Fruit fly (Drosophila melanogaster) whole organism, embryonic: ENCODE data around the gene Pmm2.
A peak's percentile ranks its signal among the peaks of the same experiment; 100 is the strongest.

Experiments
- ATbp ChIP-seq: fragments of 200-800 bp; sonication (Bioruptor generic); optimal IDR thresholded peaks from 2 replicates; lab custom pipeline; 2017; ENCODE audit warnings: missing biosample characterization, mild to moderate bottlenecking, missing genetic modification characterization, missing genetic modification reagents
- Abd-B ChIP-seq: fragments of 200-800 bp; sonication (Bioruptor generic); optimal IDR thresholded peaks from 2 replicates; lab custom pipeline; 2018; ENCODE audit warnings: missing biosample characterization, mild to moderate bottlenecking, missing genetic modification characterization, moderate library complexity
- Bgb ChIP-seq: fragments of 200-800 bp; sonication (Bioruptor generic); IDR thresholded peaks from 2 replicates; pipeline ENCODE4 v1.3.6; 2022; ENCODE audit warnings: missing biosample characterization, missing genetic modification characterization; ENCODE audit not compliant: partially characterized antibody
- CG1233 ChIP-seq: fragments of 200-800 bp; sonication (Bioruptor generic); optimal IDR thresholded peaks from 4 replicates; lab custom pipeline; 2018; ENCODE audit warnings: missing biosample characterization, mild to moderate bottlenecking, missing genetic modification characterization
- CG12942 ChIP-seq: fragments of 200-800 bp; sonication (Bioruptor generic); optimal IDR thresholded peaks from 3 replicates; lab custom pipeline; 2016; ENCODE audit warnings: missing biosample characterization, missing genetic modification characterization
- CG17361 ChIP-seq: fragments of 200-800 bp; sonication (Bioruptor generic); IDR thresholded peaks from 3 replicates; pipeline ENCODE4 v1.3.6; 2022; ENCODE audit warnings: missing biosample characterization, missing genetic modification characterization
- CG17829 ChIP-seq: fragments of 200-800 bp; optimal IDR thresholded peaks from 2 replicates; lab custom pipeline; 2019; ENCODE audit warnings: missing biosample characterization, mild to moderate bottlenecking, missing genetic modification characterization, moderate library complexity
- CG17912 ChIP-seq: fragments of 200-800 bp; sonication (Bioruptor generic); optimal IDR thresholded peaks from 2 replicates; lab custom pipeline; 2018; ENCODE audit warnings: missing biosample characterization, mild to moderate bottlenecking, missing genetic modification characterization
- CG3281 ChIP-seq: fragments of 200-800 bp; sonication (Bioruptor generic); optimal IDR thresholded peaks from 3 replicates; lab custom pipeline; 2017; ENCODE audit warnings: missing biosample characterization, mild to moderate bottlenecking, missing genetic modification characterization
- CG33557 ChIP-seq: fragments of 200-800 bp; sonication (Bioruptor generic); optimal IDR thresholded peaks from 2 replicates; lab custom pipeline; 2019; ENCODE audit warnings: missing biosample characterization, mild to moderate bottlenecking, missing genetic modification characterization, moderate library complexity
- CG3726 ChIP-seq: fragments of 200-800 bp; sonication (Bioruptor generic); IDR thresholded peaks from 3 replicates; pipeline ENCODE4, ENCODE4 v1.3.6; 2022; ENCODE audit warnings: missing biosample characterization, missing genetic modification characterization
- CG43689 ChIP-seq: fragments of 200-800 bp; sonication (Bioruptor generic); IDR thresholded peaks from 2 replicates; pipeline ENCODE4 v1.3.6; 2022; ENCODE audit warnings: missing biosample characterization, missing genetic modification characterization
- CG6854 ChIP-seq: fragments of 200-800 bp; sonication (Bioruptor generic); optimal IDR thresholded peaks from 3 replicates; lab custom pipeline; 2017; ENCODE audit warnings: missing biosample characterization, mild to moderate bottlenecking, missing genetic modification characterization
- CG7745 ChIP-seq: fragments of 200-800 bp; sonication (Bioruptor generic); optimal IDR thresholded peaks from 2 replicates; lab custom pipeline; 2018; ENCODE audit warnings: missing biosample characterization, mild to moderate bottlenecking, missing genetic modification characterization, moderate library complexity
- CG7839 ChIP-seq: fragments of 200-800 bp; sonication (Bioruptor generic); optimal IDR thresholded peaks from 3 replicates; lab custom pipeline; 2018; ENCODE audit warnings: missing biosample characterization, mild to moderate bottlenecking, missing genetic modification characterization, moderate library complexity
- CG8359 ChIP-seq: fragments of 200-800 bp; sonication (Bioruptor generic); optimal IDR thresholded peaks from 2 replicates; lab custom pipeline; 2017; ENCODE audit warnings: missing biosample characterization, mild to moderate bottlenecking, missing genetic modification characterization, borderline replicate concordance
- CTCF ChIP-seq: fragments of 200-800 bp; sonication (Bioruptor generic); optimal IDR thresholded peaks from 2 replicates; lab custom pipeline; 2017; ENCODE audit warnings: missing biosample characterization, mild to moderate bottlenecking, missing genetic modification characterization, moderate library complexity
- H2.0 ChIP-seq: fragments of 200-800 bp; sonication (Bioruptor generic); IDR thresholded peaks from 2 replicates; pipeline ENCODE4 v1.3.6; 2022; ENCODE audit warnings: missing biosample characterization, missing genetic modification characterization
- Hsf ChIP-seq: fragments of 200-800 bp; sonication (Bioruptor generic); optimal IDR thresholded peaks from 3 replicates; lab custom pipeline; 2016; ENCODE audit warnings: missing biosample characterization, missing genetic modification characterization
- Kr ChIP-seq: fragments of 200-800 bp; sonication (Bioruptor generic); optimal IDR thresholded peaks from 2 replicates; lab custom pipeline; 2017; ENCODE audit warnings: missing biosample characterization, mild to moderate bottlenecking, missing genetic modification characterization
- MBD-R2 ChIP-seq: fragments of 200-800 bp; sonication (Bioruptor generic); IDR thresholded peaks from 2 replicates; pipeline ENCODE4 v1.3.6; 2022; ENCODE audit warnings: missing biosample characterization, missing genetic modification characterization
- Mad ChIP-seq: fragments of 200-800 bp; sonication (Bioruptor generic); optimal IDR thresholded peaks from 2 replicates; lab custom pipeline; 2016; ENCODE audit warnings: missing biosample characterization, missing genetic modification characterization
- Med ChIP-seq: fragments of 200-800 bp; sonication (Bioruptor generic); peaks from one replicate; lab custom pipeline; 2016; ENCODE audit warnings: missing biosample characterization, missing genetic modification characterization, mild to moderate bottlenecking, inconsistent platforms, moderate library complexity
- Oli ChIP-seq: fragments of 200-800 bp; sonication (Bioruptor generic); optimal IDR thresholded peaks from 2 replicates; lab custom pipeline; 2018; ENCODE audit warnings: missing biosample characterization, mild to moderate bottlenecking, missing genetic modification characterization, moderate library complexity
- Poxn ChIP-seq: fragments of 200-800 bp; sonication (Bioruptor generic); IDR thresholded peaks from 2 replicates; pipeline ENCODE4 v1.3.6; 2022; ENCODE audit warnings: missing biosample characterization, missing genetic modification characterization
- Tbp ChIP-seq: fragments of >200 bp; optimal IDR thresholded peaks from 2 replicates; lab custom pipeline; 2018; ENCODE audit warnings: missing biosample characterization, missing genetic modification characterization
- Vsx1 ChIP-seq: fragments of 200-800 bp; sonication (Bioruptor generic); optimal IDR thresholded peaks from 2 replicates; lab custom pipeline; 2017; ENCODE audit warnings: missing biosample characterization, mild to moderate bottlenecking, missing genetic modification characterization, missing genetic modification reagents
- al ChIP-seq: fragments of 200-800 bp; sonication (Bioruptor generic); IDR thresholded peaks from 2 replicates; pipeline ENCODE4 v1.3.6; 2022; ENCODE audit warnings: missing biosample characterization, missing genetic modification characterization
- amos ChIP-seq: fragments of 200-800 bp; sonication (Bioruptor generic); IDR thresholded peaks from 2 replicates; pipeline ENCODE4 v1.3.6; 2022; ENCODE audit warnings: missing biosample characterization, missing genetic modification characterization; ENCODE audit not compliant: partially characterized antibody
- bcd ChIP-seq: fragments of 200-800 bp; sonication (Bioruptor generic); optimal IDR thresholded peaks from 2 replicates; lab custom pipeline; 2017; ENCODE audit warnings: missing biosample characterization, mild to moderate bottlenecking, missing genetic modification characterization
- chif ChIP-seq, 2 experiments: fragments of 200-800 bp; sonication (Bioruptor generic); optimal IDR thresholded peaks; 3 replicates each; lab custom pipeline; 2016; ENCODE audit warnings: missing biosample characterization in 2 of 2, missing genetic modification characterization in 2 of 2
- cwo ChIP-seq: fragments of 200-800 bp; sonication (Bioruptor generic); optimal IDR thresholded peaks from 3 replicates; lab custom pipeline; 2017; ENCODE audit warnings: missing biosample characterization, missing genetic modification characterization, mild to moderate bottlenecking, moderate library complexity, missing genetic modification reagents
- dan ChIP-seq: fragments of 200-800 bp; sonication (Bioruptor generic); IDR thresholded peaks from 2 replicates; pipeline ENCODE4 v1.3.6; 2022; ENCODE audit warnings: missing biosample characterization, missing genetic modification characterization
- dati ChIP-seq: fragments of 200-800 bp; sonication (Bioruptor generic); IDR thresholded peaks from 2 replicates; pipeline ENCODE4 v1.3.6; 2022; ENCODE audit warnings: missing biosample characterization, missing genetic modification characterization
- dpn ChIP-seq, 2 experiments: fragments of 200-800 bp; sonication (Bioruptor generic); optimal IDR thresholded peaks; 3 replicates each; lab custom pipeline; 2016; ENCODE audit warnings: missing biosample characterization in 2 of 2, missing genetic modification characterization in 2 of 2
- ems ChIP-seq: fragments of 200-800 bp; sonication (Bioruptor generic); optimal IDR thresholded peaks from 3 replicates; lab custom pipeline; 2016; ENCODE audit warnings: missing biosample characterization, missing genetic modification characterization
- eve ChIP-seq, 2 experiments: fragments of >200 bp; optimal IDR thresholded peaks; 2 replicates each; lab custom pipeline; 2017; ENCODE audit warnings: missing biosample characterization in 2 of 2, missing genetic modification characterization in 2 of 2
- exex ChIP-seq: fragments of 200-800 bp; sonication (Bioruptor generic); optimal IDR thresholded peaks from 4 replicates; lab custom pipeline; 2018; ENCODE audit warnings: missing biosample characterization, mild to moderate bottlenecking, missing genetic modification characterization, moderate library complexity
- ftz-f1 ChIP-seq: fragments of 200-800 bp; sonication (Bioruptor generic); optimal IDR thresholded peaks from 2 replicates; lab custom pipeline; 2016; ENCODE audit warnings: missing biosample characterization, missing genetic modification characterization
- gcm ChIP-seq: fragments of 200-800 bp; sonication (Bioruptor generic); optimal IDR thresholded peaks from 2 replicates; lab custom pipeline; 2019; ENCODE audit warnings: missing biosample characterization, mild to moderate bottlenecking, missing genetic modification characterization, moderate library complexity
- ham ChIP-seq: fragments of 200-800 bp; sonication (Bioruptor generic); IDR thresholded peaks from 2 replicates; pipeline ENCODE4 v1.3.6; 2022; ENCODE audit warnings: missing biosample characterization, missing genetic modification characterization
- ind ChIP-seq: fragments of 200-800 bp; sonication (Bioruptor generic); optimal IDR thresholded peaks from 3 replicates; lab custom pipeline; 2016; ENCODE audit warnings: missing biosample characterization, missing genetic modification characterization
- kni ChIP-seq: fragments of 200-800 bp; sonication (Bioruptor generic); optimal IDR thresholded peaks from 3 replicates; lab custom pipeline; 2017; ENCODE audit warnings: mild to moderate bottlenecking, missing biosample characterization, missing genetic modification reagents, missing genetic modification characterization
- nerfin-1 ChIP-seq: fragments of 200-800 bp; sonication (Bioruptor generic); optimal IDR thresholded peaks from 3 replicates; lab custom pipeline; 2019; ENCODE audit warnings: missing biosample characterization, mild to moderate bottlenecking, missing genetic modification characterization, moderate library complexity
- oc ChIP-seq: fragments of 200-800 bp; sonication (Bioruptor generic); optimal IDR thresholded peaks from 2 replicates; lab custom pipeline; 2018; ENCODE audit warnings: missing biosample characterization, mild to moderate bottlenecking, missing genetic modification characterization, moderate library complexity
- phol ChIP-seq: fragments of 200-800 bp; sonication (Bioruptor generic); optimal IDR thresholded peaks from 3 replicates; lab custom pipeline; 2018; ENCODE audit warnings: missing biosample characterization, mild to moderate bottlenecking, missing genetic modification characterization, moderate library complexity
- row ChIP-seq: fragments of 200-800 bp; sonication (Bioruptor generic); IDR thresholded peaks from 3 replicates; pipeline ENCODE4 v1.3.6; 2022; ENCODE audit warnings: missing biosample characterization, missing genetic modification characterization
- sc ChIP-seq, 3 experiments: fragments of >200 bp in 2 of 3; fragments of 200-800 bp in 1 of 3; sonication (Bioruptor generic) in 1 of 3; optimal IDR thresholded peaks; 2 replicates in 2 of 3; 3 replicates in 1 of 3; lab custom pipeline; 2017; ENCODE audit warnings: mild to moderate bottlenecking in 1 of 3, missing biosample characterization in 1 of 3, missing genetic modification characterization in 1 of 3, missing genetic modification reagents in 1 of 3
- stwl ChIP-seq: fragments of 200-800 bp; sonication (Bioruptor generic); optimal IDR thresholded peaks from 3 replicates; lab custom pipeline; 2018; ENCODE audit warnings: missing biosample characterization, mild to moderate bottlenecking, missing genetic modification characterization, moderate library complexity
- tna ChIP-seq: fragments of 200-800 bp; sonication (Bioruptor generic); IDR thresholded peaks from 2 replicates; pipeline ENCODE4 v1.3.6; 2022; ENCODE audit warnings: missing biosample characterization, missing genetic modification characterization; ENCODE audit not compliant: partially characterized antibody
- vvl ChIP-seq: fragments of 200-800 bp; sonication (Bioruptor generic); IDR thresholded peaks from 2 replicates; pipeline ENCODE4 v1.3.6; 2022; ENCODE audit warnings: missing biosample characterization, missing genetic modification characterization

Gene Pmm2

DNA sequence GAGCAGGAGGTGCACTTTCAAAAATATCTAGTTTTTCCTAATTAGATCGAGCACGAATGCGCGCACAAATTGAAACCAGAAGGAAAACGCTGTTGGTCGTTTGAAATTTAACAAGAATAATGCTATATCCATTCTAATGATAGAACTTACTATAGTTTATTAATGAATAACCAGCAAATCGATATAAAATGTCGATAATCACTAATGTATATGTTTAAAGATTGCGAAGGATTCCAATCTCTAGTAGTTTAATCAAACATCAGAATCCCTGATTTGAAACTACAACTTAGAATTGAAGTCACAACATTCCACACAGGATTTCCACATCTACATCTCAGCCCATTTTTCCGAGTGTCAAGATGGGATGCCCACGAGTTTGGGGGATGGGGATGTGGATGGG, 31.0 kb downstream of the Pmm2 start (continued):
- TF ChIP-seq CG8359 (no peak), Mad (GFP tag; lab: Kevin White, UChicago) (no peak), CG17829 (tag; lab: Kevin White, UChicago) (peak; percentile 34), CG17912 (GFP tag; lab: Kevin White, UChicago) (no peak), Abd-B (GFP tag; lab: Kevin White, UChicago) (no peak), ATbp (GFP tag; lab: Kevin White, UChicago) (no peak), gcm (no peak), CG43689 (no peak), CG33557 (peak; percentile 16), kni (GFP tag; lab: Kevin White, UChicago) (no peak), CG6854 (GFP tag; lab: Kevin White, UChicago) (no peak), ems (GFP tag; lab: Kevin White, UChicago) (no peak), vvl (GFP tag; lab: Robert Waterston, UW) (no peak), row (0 out of 3 replicates have a peak, but pooled peaks have one; percentile 6), dpn (GFP tag; optimal IDR thresholded peaks at IDR 0.05; lab: Kevin White, UChicago) (no peak), MBD-R2 (GFP tag; lab: Robert Waterston, UW) (no peak), chif (GFP tag; optimal IDR thresholded peaks at IDR 0.05; lab: Kevin White, UChicago) (no peak), bcd (GFP tag; lab: Kevin White, UChicago) (peak; percentile 22), oc (tag; lab: Kevin White, UChicago) (no peak), CG7745 (tag; lab: Kevin White, UChicago) (no peak), CG12942 (GFP tag; lab: Kevin White, UChicago) (no peak), Med (peak; percentile 4), cwo (no peak), CG3726 (GFP tag; lab: Robert Waterston, UW) (no peak), eve (GFP tag; optimal IDR thresholded peaks at IDR 0.05; lab: Kevin White, UChicago) (peak in 1 of 2 experiments; percentile 50), exex (tag; lab: Kevin White, UChicago) (no peak), Poxn (no peak), Vsx1 (GFP tag; lab: Kevin White, UChicago) (no peak), Tbp (no peak), CG7839 (tag; lab: Kevin White, UChicago) (peak; percentile 27), amos (GFP tag; lab: Robert Waterston, UW) (no peak), CG17361 (GFP tag; lab: Robert Waterston, UW) (peak; percentile 72), Kr (no peak), phol (tag; lab: Kevin White, UChicago) (peak; percentile 32), CTCF (GFP tag; lab: Kevin White, UChicago) (no peak), stwl (tag; lab: Kevin White, UChicago) (no peak), Hsf (GFP tag; lab: Kevin White, UChicago) (no peak), Bgb (GFP tag; lab: Robert Waterston, UW) (no peak), ftz-f1 (no peak), ham (GFP tag; lab: Robert Waterston, UW) (no peak), dati (GFP tag; lab: Robert Waterston, UW) (no peak), tna (GFP tag; lab: Robert Waterston, UW) (no peak), Oli (peak; percentile 14), CG3281 (GFP tag; lab: Kevin White, UChicago) (no peak), sc (optimal IDR thresholded peaks at IDR 0.05; lab: Kevin White, UChicago) (no peak), sc (GFP tag; optimal IDR thresholded peaks at IDR 0.05; lab: Kevin White, UChicago) (no peak), CG1233 (GFP tag; lab: Kevin White, UChicago) (no peak), ind (GFP tag; lab: Kevin White, UChicago) (no peak), al (GFP tag; lab: Robert Waterston, UW) (no peak), dan (GFP tag; lab: Robert Waterston, UW) (no peak), nerfin-1 (tag; lab: Kevin White, UChicago) (peak; percentile 14), H2.0 (GFP tag; lab: Robert Waterston, UW) (no peak)
